Worm (Caenorhabditis elegans): ENCODE results near the gene F19B10.6.

DNA sequence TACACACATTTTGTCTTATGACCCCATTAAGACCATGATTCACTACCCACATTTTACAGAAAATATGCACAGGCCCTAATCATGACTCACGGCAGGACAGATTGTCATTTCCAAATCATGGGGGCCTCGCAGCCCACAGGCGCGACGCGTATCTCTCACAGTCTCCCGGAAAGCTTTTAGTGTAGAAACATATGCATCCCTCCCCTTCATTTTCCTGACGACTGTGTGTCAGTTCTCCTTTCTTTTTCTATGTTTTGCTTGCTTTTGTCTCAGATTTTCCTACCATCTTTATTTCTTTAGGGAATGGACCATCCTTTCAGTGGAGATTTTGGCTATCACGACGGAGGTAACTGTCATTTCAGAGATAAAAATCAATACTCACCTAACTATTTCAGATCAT lies 22.5 kb downstream of the F19B10.6 start, which contains the start of gene M151.1:
- TF ChIP-seq ama-1 (optimal IDR thresholded peaks at IDR 0.05): no peak
- TF ChIP-seq ama-1 (GFP tag; optimal IDR thresholded peaks at IDR 0.05): no peak
- TF ChIP-seq F22D6.2 (tag; optimal IDR thresholded peaks at IDR 0.05): no peak
- no peak for TF ChIP-seq ets-4 (GFP tag; optimal IDR thresholded peaks at IDR 0.05)
- TF ChIP-seq snpc-4 (GFP tag; optimal IDR thresholded peaks at IDR 0.05): no peak
- no peak for TF ChIP-seq snpc-4 (tag; optimal IDR thresholded peaks at IDR 0.05)
- no peak for TF ChIP-seq madf-3 (GFP tag; IDR thresholded peaks at IDR 0.05)
- TF ChIP-seq T07F8.4 (tag; optimal IDR thresholded peaks at IDR 0.05): no peak
- no peak for TF ChIP-seq madf-6 (GFP tag; IDR thresholded peaks at IDR 0.05)
- TF ChIP-seq madf-8 (GFP tag; conservative IDR thresholded peaks at IDR 0.05): no peak
- TF ChIP-seq mxl-1 (tag; optimal IDR thresholded peaks at IDR 0.05): no peak
- TF ChIP-seq snpc-1.1 (tag; optimal IDR thresholded peaks at IDR 0.05; ENCODE audit: insufficient read depth): no peak
- no peak for TF ChIP-seq dpl-1 (GFP tag; optimal IDR thresholded peaks at IDR 0.05)
- no peak for TF ChIP-seq ztf-18 (tag; optimal IDR thresholded peaks at IDR 0.05)

Data from whole organism, young adult.